Fruit fly (Drosophila melanogaster): ENCODE measurements around the gene CG6695.
A peak's percentile ranks its signal among the peaks of the same experiment; 100 is the strongest.

The CG6695 gene

dm6 chr3R:24659173-24659846, 4.3 kb downstream of the CG6695 start, which contains the start of gene CG31126:
CG31126 (plus strand) TSS chr3R:24659621.
- no peak for TF ChIP-seq Smox (GFP tag; optimal IDR thresholded peaks at IDR 0.05)
- TF ChIP-seq Met (GFP tag; optimal IDR thresholded peaks at IDR 0.05): no peak
- TF ChIP-seq Gug (GFP tag; IDR thresholded peaks at IDR 0.05): no peak
- no peak for TF ChIP-seq CG6854 (GFP tag; optimal IDR thresholded peaks at IDR 0.05)
- TF ChIP-seq Hr39 (GFP tag; optimal IDR thresholded peaks at IDR 0.05): no peak
- TF ChIP-seq Eip75B (GFP tag; optimal IDR thresholded peaks at IDR 0.05): no peak
- TF ChIP-seq CG11762 (GFP tag; optimal IDR thresholded peaks at IDR 0.05; ENCODE audit: insufficient read depth): no peak

dm6 chr3R:24661679-24662411, 6.9 kb downstream of the CG6695 start, which contains the start of gene Ppox:
Ppox (minus strand) TSS chr3R:24661851.
- TF ChIP-seq CG10631 (GFP tag; optimal IDR thresholded peaks at IDR 0.05) (no peak), Sox15 (GFP tag; optimal IDR thresholded peaks at IDR 0.05) (no peak), ss (GFP tag; optimal IDR thresholded peaks at IDR 0.05) (no peak), achi (GFP tag; optimal IDR thresholded peaks at IDR 0.05) (peak; percentile 57), CG6163 (GFP tag; IDR thresholded peaks at IDR 0.05) (no peak), Ets21C (GFP tag; optimal IDR thresholded peaks at IDR 0.05) (no peak), Gug (GFP tag; IDR thresholded peaks at IDR 0.05) (no peak), salr (GFP tag; optimal IDR thresholded peaks at IDR 0.05) (no peak), Sox14 (GFP tag; optimal IDR thresholded peaks at IDR 0.05) (no peak), Lpt (GFP tag; optimal IDR thresholded peaks at IDR 0.05) (no peak), CG3032 (tag; optimal IDR thresholded peaks at IDR 0.05) (no peak), eg (GFP tag; IDR thresholded peaks at IDR 0.05) (no peak), CG6854 (GFP tag; optimal IDR thresholded peaks at IDR 0.05) (no peak), CG10669 (GFP tag; optimal IDR thresholded peaks at IDR 0.05) (no peak), spab (GFP tag; optimal IDR thresholded peaks at IDR 0.05) (no peak), Eip78C (GFP tag) (peak; percentile 56), CG6276 (GFP tag; optimal IDR thresholded peaks at IDR 0.05) (no peak), fkh (GFP tag; optimal IDR thresholded peaks at IDR 0.05) (no peak)

dm6 chr3R:24662412-24662796, 7.4 kb downstream of the CG6695 start, which contains the start of gene slo:
slo (plus strand) TSS chr3R:24662491.
- TF ChIP-seq Sox15 (GFP tag; optimal IDR thresholded peaks at IDR 0.05): no peak
- no peak for TF ChIP-seq CG31627 (GFP tag; optimal IDR thresholded peaks at IDR 0.05)
- TF ChIP-seq OdsH (GFP tag; optimal IDR thresholded peaks at IDR 0.05): no peak
- TF ChIP-seq acj6 (GFP tag; optimal IDR thresholded peaks at IDR 0.05): no peak
- TF ChIP-seq dsx (GFP tag; optimal IDR thresholded peaks at IDR 0.05; ENCODE audit: poor library complexity, severe bottlenecking): no peak
- TF ChIP-seq Smox (GFP tag; optimal IDR thresholded peaks at IDR 0.05): no peak
- no peak for TF ChIP-seq CG34406 (GFP tag; optimal IDR thresholded peaks at IDR 0.05)

- TF ChIP-seq CG15336 (GFP tag; IDR thresholded peaks at IDR 0.05) (no peak), CG1621 (tag; optimal IDR thresholded peaks at IDR 0.05) (no peak), fkh (GFP tag; optimal IDR thresholded peaks at IDR 0.05) (no peak), Ets96B (tag; optimal IDR thresholded peaks at IDR 0.05) (no peak), CG34406 (GFP tag; optimal IDR thresholded peaks at IDR 0.05) (no peak), achi (GFP tag; optimal IDR thresholded peaks at IDR 0.05) (no peak), Gug (GFP tag; IDR thresholded peaks at IDR 0.05) (no peak), acj6 (GFP tag; optimal IDR thresholded peaks at IDR 0.05) (no peak), CG9139 (GFP tag; optimal IDR thresholded peaks at IDR 0.05) (no peak), CG8119 (GFP tag; IDR thresholded peaks at IDR 0.05) (no peak), Sox102F (GFP tag; optimal IDR thresholded peaks at IDR 0.05) (no peak), pdm3 (GFP tag; optimal IDR thresholded peaks at IDR 0.05) (no peak), Eip78C (GFP tag) (no peak), CG3032 (tag; optimal IDR thresholded peaks at IDR 0.05) (no peak)
Measured at dm6 chr3R:24663044-24663443, 8.1 kb downstream of the CG6695 start.
